Worm (Caenorhabditis elegans): ENCODE measurements around the gene nhr-124.

Gene nhr-124

DNA sequence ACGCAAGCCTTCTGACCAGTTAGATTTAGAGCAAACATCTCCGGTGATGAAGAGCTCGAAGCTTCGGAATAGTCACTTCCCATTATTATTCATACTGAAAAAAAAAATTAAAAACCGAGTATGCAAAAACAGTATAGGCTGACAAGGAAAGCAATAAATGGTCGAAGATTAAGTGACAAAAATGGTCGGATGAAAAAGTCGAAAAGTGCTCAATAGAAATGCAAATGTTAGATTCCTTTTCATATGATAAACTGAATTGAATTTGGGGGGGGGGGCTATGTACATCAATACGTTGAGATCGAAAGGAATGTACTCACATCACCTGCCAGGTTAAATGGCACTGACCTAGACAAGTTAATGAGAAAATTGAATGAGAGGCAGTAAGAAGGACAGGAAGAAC, 23.2 kb downstream of the nhr-124 start, which contains the start of gene nhr-187:
nhr-187 (minus strand) TSS at position 101 of the 400 bp plus-strand sequence.
- TF ChIP-seq pax-1 (tag; optimal IDR thresholded peaks at IDR 0.05) (no peak), hlh-8 (tag; optimal IDR thresholded peaks at IDR 0.05) (no peak), lin-11 (tag; optimal IDR thresholded peaks at IDR 0.05) (no peak), sox-2 (GFP tag; IDR thresholded peaks at IDR 0.05) (no peak)

DNA sequence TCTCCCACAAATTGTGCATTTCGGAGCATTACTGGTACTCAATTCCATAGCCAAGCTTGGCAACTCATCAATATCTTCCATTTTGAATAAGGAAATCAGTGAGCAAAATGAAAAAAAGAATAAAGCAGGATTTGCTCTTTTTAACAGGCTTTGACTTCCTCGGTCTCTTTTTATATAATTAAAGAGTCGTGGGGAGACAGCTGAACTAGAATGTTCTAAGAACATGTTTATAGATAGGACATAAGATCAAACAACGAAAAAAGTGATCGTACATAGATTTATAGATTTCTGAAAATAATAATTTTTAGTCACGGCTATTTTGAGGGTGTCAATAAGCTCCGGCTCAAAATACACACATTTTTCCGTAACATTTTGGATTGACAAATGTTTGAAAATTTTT, 25.9 kb downstream of the nhr-124 start, which contains the start of gene nhr-189:
nhr-189 (minus strand) TSS at position 121 of the 400 bp plus-strand sequence.
- TF ChIP-seq K02D7.2 (tag; optimal IDR thresholded peaks at IDR 0.05) (no peak), ceh-14 (tag; optimal IDR thresholded peaks at IDR 0.05) (no peak), pag-3 (tag; optimal IDR thresholded peaks at IDR 0.05; ENCODE audit: borderline replicate concordance) (no peak), ceh-30 (tag; optimal IDR thresholded peaks at IDR 0.05) (no peak), elt-2 (tag; optimal IDR thresholded peaks at IDR 0.05) (no peak), ahr-1 (tag; optimal IDR thresholded peaks at IDR 0.05) (no peak), zip-5 (tag; optimal IDR thresholded peaks at IDR 0.05) (no peak), pha-2 (tag; optimal IDR thresholded peaks at IDR 0.05) (no peak), dmd-4 (tag; optimal IDR thresholded peaks at IDR 0.05; ENCODE audit: borderline replicate concordance) (no peak), elt-4 (tag; optimal IDR thresholded peaks at IDR 0.05) (no peak)

DNA sequence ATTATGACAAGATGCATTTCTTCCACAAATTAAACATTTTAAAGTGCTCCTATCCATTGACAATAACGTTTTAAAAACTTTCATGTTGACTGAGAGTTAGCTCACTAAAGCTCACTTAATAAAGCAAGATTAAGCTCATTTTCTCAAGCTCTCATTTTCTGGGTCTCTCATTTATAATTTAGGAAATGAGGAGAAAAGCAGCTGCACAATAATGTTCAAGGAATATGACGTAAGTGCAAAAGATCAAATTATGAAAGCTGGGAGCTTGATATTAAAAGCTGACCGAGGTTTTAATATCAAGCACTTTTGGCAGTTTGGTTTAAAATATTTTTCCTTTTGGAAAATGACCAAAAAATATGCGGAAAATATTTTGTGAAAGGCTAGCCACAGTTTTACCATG, 28.2 kb downstream of the nhr-124 start, which contains the start of gene nhr-188:
nhr-188 (minus strand) TSS at position 84 of the 400 bp plus-strand sequence.
- TF ChIP-seq odd-2 (tag; optimal IDR thresholded peaks at IDR 0.05): no peak
- TF ChIP-seq pros-1 (tag; optimal IDR thresholded peaks at IDR 0.05): no peak
- no peak for TF ChIP-seq K09A11.1 (tag; optimal IDR thresholded peaks at IDR 0.05; ENCODE audit: insufficient read depth)
- no peak for TF ChIP-seq dmd-4 (tag; optimal IDR thresholded peaks at IDR 0.05; ENCODE audit: borderline replicate concordance)
- TF ChIP-seq ahr-1 (tag; optimal IDR thresholded peaks at IDR 0.05): no peak
- TF ChIP-seq ceh-24 (tag; optimal IDR thresholded peaks at IDR 0.05): no peak
- no peak for TF ChIP-seq unc-3 (GFP tag; conservative IDR thresholded peaks at IDR 0.05)
- no peak for TF ChIP-seq unc-3 (tag; optimal IDR thresholded peaks at IDR 0.05)
- no peak for TF ChIP-seq syd-9 (tag; optimal IDR thresholded peaks at IDR 0.05)
- no peak for TF ChIP-seq lin-11 (tag; optimal IDR thresholded peaks at IDR 0.05)
- TF ChIP-seq pha-4 (tag; optimal IDR thresholded peaks at IDR 0.05): no peak
- TF ChIP-seq mec-3 (tag; optimal IDR thresholded peaks at IDR 0.05; ENCODE audit: borderline replicate concordance): no peak
- no peak for TF ChIP-seq unc-55 (GFP tag; optimal IDR thresholded peaks at IDR 0.05)
- no peak for TF ChIP-seq che-1 (tag; optimal IDR thresholded peaks at IDR 0.05)
- no peak for TF ChIP-seq ceh-30 (tag; optimal IDR thresholded peaks at IDR 0.05)
- TF ChIP-seq unc-42 (tag; optimal IDR thresholded peaks at IDR 0.05): no peak
- no peak for TF ChIP-seq unc-86 (tag; optimal IDR thresholded peaks at IDR 0.05)
- no peak for TF ChIP-seq pqm-1 (tag; optimal IDR thresholded peaks at IDR 0.05)
- TF ChIP-seq C38D4.7 (GFP tag; optimal IDR thresholded peaks at IDR 0.05): no peak
- no peak for TF ChIP-seq ets-4 (tag; optimal IDR thresholded peaks at IDR 0.05)

DNA sequence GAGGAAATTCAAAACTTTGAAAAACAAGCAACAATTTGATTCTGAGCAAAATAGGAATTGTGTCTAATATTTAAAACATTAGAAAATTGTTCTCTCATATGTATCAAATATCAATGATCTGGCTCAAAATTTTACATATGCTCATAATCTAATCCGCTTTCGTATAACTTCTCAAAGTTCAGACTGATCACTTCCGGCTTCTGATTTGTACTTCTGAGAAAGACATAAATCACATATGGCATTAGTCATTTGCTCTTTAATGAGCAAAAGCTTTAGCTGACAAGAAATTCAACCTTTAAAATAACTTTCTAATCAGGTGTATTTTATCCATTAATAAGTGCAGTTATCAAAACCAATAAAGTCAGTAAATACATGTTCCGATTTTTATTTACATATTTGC, 30.1 kb downstream of the nhr-124 start:
- TF ChIP-seq tbx-7 (tag; optimal IDR thresholded peaks at IDR 0.05) (no peak), gmeb-2 (tag; optimal IDR thresholded peaks at IDR 0.05) (no peak), fkh-6 (tag; optimal IDR thresholded peaks at IDR 0.05) (no peak), lin-11 (tag; optimal IDR thresholded peaks at IDR 0.05) (no peak), unc-86 (tag; optimal IDR thresholded peaks at IDR 0.05) (no peak), pat-9 (tag; optimal IDR thresholded peaks at IDR 0.05) (no peak), ceh-34 (tag; optimal IDR thresholded peaks at IDR 0.05) (no peak)

DNA sequence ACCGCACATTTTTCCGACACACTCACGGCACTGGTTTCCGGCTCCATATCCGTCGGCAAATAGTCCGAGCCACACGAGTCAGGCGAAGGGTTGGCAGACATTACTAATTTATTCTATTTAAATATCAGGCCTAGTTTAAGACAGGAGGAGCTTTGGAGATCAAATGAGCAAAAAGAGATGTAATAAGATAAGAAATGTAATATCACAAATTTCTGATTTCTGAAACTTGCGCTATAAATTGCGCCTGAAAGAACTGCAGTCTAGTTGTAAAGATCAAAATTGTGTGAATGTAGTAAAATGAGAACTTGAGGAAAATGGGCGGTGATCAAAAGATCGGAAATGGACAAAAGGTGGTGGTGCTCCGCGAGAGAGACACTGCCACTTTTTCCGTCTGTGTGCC, 31.2 kb downstream of the nhr-124 start, which contains the start of gene nhr-186:
nhr-186 (minus strand) TSS at position 101 of the 400 bp plus-strand sequence.
- TF ChIP-seq eyg-1 (tag; optimal IDR thresholded peaks at IDR 0.05) (no peak), K02D7.2 (tag; optimal IDR thresholded peaks at IDR 0.05) (no peak)
